Worm (Caenorhabditis elegans) whole organism, mixed stage, embryonic: Measurements from ENCODE around the gene asns-2.
"Not testable (repeated sequence)": the region's sequence is repeated elsewhere in the genome, so short reads cannot be mapped to it uniquely, and the experiment has no call there.

ENCODE experiments used
- drap-1 ChIP-seq: fragments of 200-800 bp; sonication (Bioruptor generic); optimal IDR thresholded peaks from 3 replicates; lab custom pipeline; 2018; ENCODE audit warnings: mild to moderate bottlenecking, missing genetic modification characterization, missing compliant biosample characterization
- lin-13 ChIP-seq: fragments of 150-350 bp; optimal IDR thresholded peaks from 2 replicates; lab custom pipeline; 2014; ENCODE audit warnings: missing biosample characterization, missing genetic modification characterization
- lsy-2 ChIP-seq: fragments of 150-350 bp; optimal IDR thresholded peaks from 2 replicates; lab custom pipeline; 2014; ENCODE audit warnings: missing biosample characterization, missing genetic modification characterization
- mep-1 ChIP-seq: fragments of 150-350 bp; optimal IDR thresholded peaks from 2 replicates; lab custom pipeline; 2017; ENCODE audit warnings: missing biosample characterization, missing genetic modification reagents, missing genetic modification characterization, inconsistent platforms
- nhr-12 ChIP-seq: fragments of 150-350 bp; optimal IDR thresholded peaks from 2 replicates; lab custom pipeline; 2014; ENCODE audit warnings: missing biosample characterization, missing genetic modification characterization
- nhr-237 ChIP-seq: fragments of 150-350 bp; optimal IDR thresholded peaks from 2 replicates; lab custom pipeline; 2014; ENCODE audit warnings: missing biosample characterization, missing genetic modification characterization
- nhr-28 ChIP-seq: fragments of 150-350 bp; optimal IDR thresholded peaks from 2 replicates; lab custom pipeline; 2014; ENCODE audit warnings: missing biosample characterization, missing genetic modification characterization
- nhr-76 ChIP-seq: sonication (generic microtip); optimal IDR thresholded peaks from 2 replicates; lab custom pipeline; 2017; ENCODE audit warnings: missing biosample characterization, missing genetic modification characterization
- snpc-4 ChIP-seq: fragments of 150-350 bp; optimal IDR thresholded peaks from 2 replicates; lab custom pipeline; 2014; ENCODE audit warnings: missing biosample characterization, missing genetic modification characterization
- sptf-1 ChIP-seq: sonication (generic microtip); optimal IDR thresholded peaks from 2 replicates; lab custom pipeline; 2017; ENCODE audit warnings: mild to moderate bottlenecking, missing genetic modification characterization, moderate library complexity, missing compliant biosample characterization
- unc-62 ChIP-seq: fragments of 150-350 bp; optimal IDR thresholded peaks from 2 replicates; lab custom pipeline; 2014; ENCODE audit warnings: missing biosample characterization, missing genetic modification reagents, missing genetic modification characterization
- ztf-11 ChIP-seq: fragments of 150-350 bp; optimal IDR thresholded peaks from 2 replicates; lab custom pipeline; 2014; ENCODE audit warnings: missing biosample characterization, missing genetic modification characterization

DNA sequence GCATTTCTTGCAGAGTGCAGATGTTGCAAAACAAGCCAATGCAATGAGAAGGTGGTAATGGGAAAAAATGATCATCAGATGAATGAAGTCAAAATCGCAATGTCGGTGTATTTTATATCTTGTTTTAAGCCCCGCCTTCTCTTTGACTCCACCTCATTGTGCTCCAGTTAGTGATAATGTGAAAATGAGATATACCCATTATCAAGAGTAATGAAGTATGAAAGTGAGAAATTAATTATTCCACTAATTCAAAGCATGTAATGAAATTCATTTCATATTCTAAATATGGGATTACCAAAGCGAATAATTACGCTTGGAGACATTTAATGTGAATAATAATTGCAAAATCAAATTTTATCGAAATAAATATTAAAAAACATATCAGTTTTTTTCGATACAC is 18.9 kb downstream of the asns-2 start, which contains the start of gene M02D8.6:
- TF ChIP-seq lsy-2 (tag; lab: Kevin White, UChicago); lin-13; nhr-76 (tag; lab: Kevin White, UChicago); ztf-11 (tag; lab: Kevin White, UChicago); drap-1 (GFP tag; lab: Kevin White, UChicago); nhr-12; nhr-28 (tag; lab: Kevin White, UChicago); unc-62 (GFP tag; lab: Kevin White, UChicago); sptf-1 (tag; lab: Kevin White, UChicago); nhr-237 (tag; lab: Kevin White, UChicago); mep-1 (tag; lab: Kevin White, UChicago); snpc-4 (tag; lab: Kevin White, UChicago): not testable (repeated sequence)
